Worm (Caenorhabditis elegans): Measurements from ENCODE around the gene F44E2.6.

DNA sequence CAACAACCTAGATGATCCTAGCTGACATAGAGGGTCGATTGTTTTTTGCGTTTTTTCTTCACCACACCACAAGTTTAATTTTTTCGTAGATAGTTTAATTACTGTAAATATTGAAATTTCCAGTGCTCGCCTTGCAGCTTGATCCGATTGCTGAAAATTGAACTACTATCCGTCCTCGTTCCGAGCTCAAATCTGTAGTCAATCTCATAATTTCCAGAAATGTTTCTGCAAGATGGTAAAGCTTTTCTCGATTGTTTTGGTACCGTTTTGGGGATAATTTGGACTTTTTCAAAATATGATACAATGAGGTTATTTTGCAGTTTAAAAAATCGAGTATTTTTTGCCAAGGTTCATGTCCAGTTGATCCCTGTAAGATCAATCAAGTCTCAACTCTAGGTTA is 21.0 kb upstream of the F44E2.6 start:
- TF ChIP-seq hmg-1.1 (GFP tag; IDR thresholded peaks at IDR 0.05) (no peak), zag-1 (tag; optimal IDR thresholded peaks at IDR 0.05) (no peak)

All from whole organism, L4 larva.